Worm (Caenorhabditis elegans): ENCODE measurements around the gene tag-297.

DNA sequence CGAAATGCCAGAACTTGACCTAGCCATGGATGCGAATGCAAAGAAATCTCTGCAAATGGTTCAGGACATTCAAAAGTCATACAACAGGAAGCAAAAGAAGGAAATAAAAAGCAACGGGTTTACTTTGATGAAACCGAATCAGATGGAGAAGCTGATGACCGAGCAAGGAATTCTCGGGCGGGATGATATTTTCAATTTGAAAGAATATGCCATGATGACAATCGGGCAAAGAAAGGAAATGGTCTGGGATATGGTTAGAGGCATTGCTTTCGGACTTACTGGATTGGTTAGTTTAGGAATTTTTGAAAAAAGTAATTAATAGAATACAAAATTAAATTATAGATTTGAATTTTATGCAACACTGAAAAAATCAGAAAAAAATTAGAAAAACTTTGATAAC, 6.7 kb upstream of the tag-297 start:
- TF ChIP-seq pha-4 (tag; optimal IDR thresholded peaks at IDR 0.05) = no peak
- TF ChIP-seq lin-39 (tag; optimal IDR thresholded peaks at IDR 0.05) = no peak
- TF ChIP-seq ceh-82 (tag; optimal IDR thresholded peaks at IDR 0.05) = no peak
- TF ChIP-seq ama-1 (optimal IDR thresholded peaks at IDR 0.05) = no peak
- TF ChIP-seq nfya-1 (tag; optimal IDR thresholded peaks at IDR 0.05; ENCODE audit: insufficient read depth) = no peak
- no peak for TF ChIP-seq elt-3 (tag; optimal IDR thresholded peaks at IDR 0.05)
- no peak for TF ChIP-seq ztf-4 (tag; optimal IDR thresholded peaks at IDR 0.05)
- TF ChIP-seq fkh-10 (GFP tag; optimal IDR thresholded peaks at IDR 0.05) = no peak
- no peak for TF ChIP-seq tbx-2 (tag; optimal IDR thresholded peaks at IDR 0.05)
- TF ChIP-seq ztf-11 (tag; optimal IDR thresholded peaks at IDR 0.05) = no peak
- TF ChIP-seq fos-1 (tag; optimal IDR thresholded peaks at IDR 0.05) = no peak
